Worm (Caenorhabditis elegans) whole organism, L2 larva: ENCODE results near the gene droe-4.

ENCODE experiments used
- ama-1 ChIP-seq: fragments of 150-350 bp; optimal IDR thresholded peaks from 2 replicates; lab custom pipeline; 2018; ENCODE audit warnings: inconsistent platforms
- ceh-16 ChIP-seq: fragments of 150-350 bp; optimal IDR thresholded peaks from 2 replicates; lab custom pipeline; 2014; ENCODE audit warnings: missing biosample characterization, missing genetic modification characterization
- dmd-4 ChIP-seq: sonication (generic microtip); optimal IDR thresholded peaks from 2 replicates; lab custom pipeline; 2017; ENCODE audit warnings: missing biosample characterization, missing genetic modification characterization
- elt-1 ChIP-seq: fragments of 150-350 bp; optimal IDR thresholded peaks from 2 replicates; lab custom pipeline; 2014; ENCODE audit warnings: missing biosample characterization, missing genetic modification characterization
- gmeb-1 ChIP-seq: fragments of 150-350 bp; optimal IDR thresholded peaks from 2 replicates; lab custom pipeline; 2014; ENCODE audit warnings: missing biosample characterization, missing genetic modification characterization
- lsy-2 ChIP-seq, 2 experiments: fragments of 150-350 bp in 1 of 2; sonication (generic microtip) in 1 of 2; optimal IDR thresholded peaks; 2 replicates each; lab custom pipeline; 2014 to 2017; ENCODE audit warnings: missing biosample characterization in 2 of 2, missing genetic modification characterization in 2 of 2
- nhr-12 ChIP-seq: fragments of 150-350 bp; optimal IDR thresholded peaks from 2 replicates; lab custom pipeline; 2014; ENCODE audit warnings: missing biosample characterization, missing genetic modification characterization
- nhr-237 ChIP-seq: fragments of 150-350 bp; optimal IDR thresholded peaks from 2 replicates; lab custom pipeline; 2014; ENCODE audit warnings: missing biosample characterization, missing genetic modification characterization
- nhr-77 ChIP-seq: fragments of 150-350 bp; optimal IDR thresholded peaks from 2 replicates; lab custom pipeline; 2014; ENCODE audit warnings: missing biosample characterization, missing genetic modification characterization
- unc-39 ChIP-seq: fragments of 150-350 bp; optimal IDR thresholded peaks from 2 replicates; lab custom pipeline; 2014; ENCODE audit warnings: missing biosample characterization, missing genetic modification characterization
- unc-55 ChIP-seq: fragments of 150-350 bp; sonication (generic microtip); optimal IDR thresholded peaks from 3 replicates; lab custom pipeline; 2014; ENCODE audit warnings: missing biosample characterization, missing genetic modification reagents, missing genetic modification characterization
- unc-62 ChIP-seq: fragments of 150-350 bp; optimal IDR thresholded peaks from 2 replicates; lab custom pipeline; 2014; ENCODE audit warnings: missing biosample characterization, missing genetic modification reagents, missing genetic modification characterization
- ztf-11 ChIP-seq: sonication (generic microtip); optimal IDR thresholded peaks from 2 replicates; lab custom pipeline; 2017; ENCODE audit warnings: missing biosample characterization, missing genetic modification characterization

DNA sequence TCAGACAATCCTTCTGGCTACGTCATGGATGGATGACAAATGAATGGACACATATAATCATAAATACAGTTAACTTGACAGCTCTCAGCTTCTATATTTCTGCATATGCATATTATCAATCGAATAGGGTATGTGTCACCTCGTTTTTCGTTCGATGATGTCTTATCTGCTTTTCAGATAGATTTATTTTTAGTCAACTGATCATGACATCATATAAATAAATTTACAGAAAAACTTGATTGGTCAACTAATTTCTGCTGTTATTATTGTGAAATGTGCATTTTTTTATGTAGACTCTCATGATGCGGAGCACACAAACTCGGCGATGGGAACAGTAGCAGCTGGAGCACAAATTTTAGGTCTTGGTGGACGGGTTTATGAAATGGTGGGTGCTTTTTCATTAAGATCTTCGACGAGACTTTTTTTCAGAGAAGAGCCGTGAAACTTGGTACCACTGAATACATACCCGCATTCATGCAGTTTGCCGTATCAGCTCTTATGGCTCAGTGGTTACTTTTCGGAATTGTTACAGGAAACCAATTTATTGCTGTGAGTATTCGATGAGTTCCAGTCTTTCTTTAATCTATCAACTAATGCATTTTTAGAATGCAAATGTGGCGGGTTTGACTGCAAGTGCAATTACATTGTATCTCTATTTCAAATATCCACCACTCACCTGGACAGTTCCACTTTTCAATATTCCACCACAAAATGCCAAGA lies 36.9 kb upstream of the droe-4 start:
- TF ChIP-seq unc-39 (tag; lab: Kevin White, UChicago) (no peak), nhr-12 (tag; lab: Kevin White, UChicago) (no peak), ama-1 (lab: Kevin White, UChicago) (no peak), ztf-11 (no peak), lsy-2 (tag; optimal IDR thresholded peaks at IDR 0.05; lab: Kevin White, UChicago) (no peak), elt-1 (tag; lab: Kevin White, UChicago) (no peak), nhr-77 (tag; lab: Kevin White, UChicago) (no peak), gmeb-1 (tag; lab: Kevin White, UChicago) (no peak), dmd-4 (tag; lab: Kevin White, UChicago) (no peak), nhr-237 (tag; lab: Kevin White, UChicago) (no peak), ceh-16 (tag; lab: Kevin White, UChicago) (no peak), unc-62 (GFP tag; lab: Kevin White, UChicago) (no peak), unc-55 (no peak)
